Worm (Caenorhabditis elegans): Measurements from ENCODE around the gene C24H10.4.

C24H10.4 gene

DNA sequence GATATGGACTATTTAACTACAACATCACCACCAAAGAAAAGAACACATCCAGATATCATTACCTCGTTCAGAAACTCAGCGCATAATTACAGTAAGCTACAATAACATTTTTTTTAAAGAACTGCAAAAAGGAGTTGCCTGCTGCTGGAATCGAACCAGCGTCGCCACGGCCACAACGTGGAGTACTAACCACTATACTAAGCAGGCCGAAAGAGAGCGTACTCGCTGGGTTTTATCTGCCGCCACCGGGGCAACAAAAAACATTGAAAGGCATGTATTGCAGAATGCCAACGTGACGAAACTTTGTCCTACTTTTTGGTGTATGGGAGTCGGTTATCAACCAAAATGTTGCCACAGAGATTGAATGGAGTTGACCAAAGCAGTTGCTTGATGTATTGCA is 36.4 kb downstream of the C24H10.4 start (continued):
- TF ChIP-seq ZK185.1 (tag; optimal IDR thresholded peaks at IDR 0.05; ENCODE audit: poor library complexity, severe bottlenecking) (peak; percentile 42), Y53G8AR.9 (GFP tag; conservative IDR thresholded peaks at IDR 0.05) (no peak; the same call in 1 of the 2 replicates), unc-130 (GFP tag; optimal IDR thresholded peaks at IDR 0.05) (no peak), F57C9.4 (tag; optimal IDR thresholded peaks at IDR 0.05) (no peak), dpff-1 (tag; optimal IDR thresholded peaks at IDR 0.05) (no peak), gei-17 (GFP tag; optimal IDR thresholded peaks at IDR 0.05) (peak; percentile 30), attf-3 (GFP tag; conservative IDR thresholded peaks at IDR 0.05) (0 out of 2 replicates have a peak, but pooled peaks have one; percentile 25), mcd-1 (GFP tag; IDR thresholded peaks at IDR 0.05) (no peak), rec-8 (tag; optimal IDR thresholded peaks at IDR 0.05) (peak; percentile 41 to 67), ccch-3 (GFP tag; optimal IDR thresholded peaks at IDR 0.05) (no peak), sptf-2 (GFP tag; optimal IDR thresholded peaks at IDR 0.05) (no peak), cebp-2 (GFP tag; IDR thresholded peaks at IDR 0.05) (0 out of 2 replicates have a peak, but pooled peaks have one; percentile 18), efl-1 (GFP tag; optimal IDR thresholded peaks at IDR 0.05) (no peak), snpc-3.4 (tag; optimal IDR thresholded peaks at IDR 0.05) (peak; percentile 14), Y53F4B.3 (GFP tag; IDR thresholded peaks at IDR 0.05) (0 out of 2 replicates have a peak, but pooled peaks have one; percentile 39), zim-3 (tag; optimal IDR thresholded peaks at IDR 0.05) (peak; percentile 57), tbp1 (GFP tag; optimal IDR thresholded peaks at IDR 0.05) (peak; percentile 94), somi-1 (GFP tag; optimal IDR thresholded peaks at IDR 0.05) (peak; percentile 7), snpc-4 (GFP tag; optimal IDR thresholded peaks at IDR 0.05) (peak; percentile 76), snpc-4 (tag; optimal IDR thresholded peaks at IDR 0.05) (peak in 1 of 4 experiments; percentile 71), aptf-2 (GFP tag; conservative IDR thresholded peaks at IDR 0.05) (peak; percentile 54; the same call in 1 of the 2 replicates), T26A5.8 (tag; optimal IDR thresholded peaks at IDR 0.05) (peak; percentile 14), ekl-4 (GFP tag; IDR thresholded peaks at IDR 0.05) (peak; percentile 47; the same call in 1 of the 2 replicates), attf-5 (GFP tag; optimal IDR thresholded peaks at IDR 0.05) (peak; percentile 56), atf-7 (tag; optimal IDR thresholded peaks at IDR 0.05) (peak; percentile 46), bed-1 (GFP tag; IDR thresholded peaks at IDR 0.05) (no peak), madf-8 (GFP tag; conservative IDR thresholded peaks at IDR 0.05) (no peak), Y79H2A.3 (GFP tag; conservative IDR thresholded peaks at IDR 0.05) (no peak), ceh-79 (tag; optimal IDR thresholded peaks at IDR 0.05) (no peak), F39B2.1 (GFP tag; IDR thresholded peaks at IDR 0.05) (no peak), rpc-1 (optimal IDR thresholded peaks at IDR 0.05) (peak; percentile 81), rpc-1 (tag; optimal IDR thresholded peaks at IDR 0.05) (peak; percentile 87), ets-4 (GFP tag; optimal IDR thresholded peaks at IDR 0.05) (no peak), mxl-1 (tag; optimal IDR thresholded peaks at IDR 0.05) (peak; percentile 18), unc-62 (GFP tag; optimal IDR thresholded peaks at IDR 0.05) (no peak), athp-1 (tag; optimal IDR thresholded peaks at IDR 0.05) (no peak), snpc-1.3 (tag; optimal IDR thresholded peaks at IDR 0.05; ENCODE audit: insufficient read depth) (peak; percentile 70), nfya-1 (tag; optimal IDR thresholded peaks at IDR 0.05; ENCODE audit: borderline replicate concordance, insufficient read depth) (no peak), nhr-120 (GFP tag; IDR thresholded peaks at IDR 0.05) (no peak), madf-6 (GFP tag; IDR thresholded peaks at IDR 0.05) (peak; percentile 46; the same call in 1 of the 2 replicates), Y56A3A.18 (GFP tag; IDR thresholded peaks at IDR 0.05) (peak; percentile 20; the same call in 1 of the 2 replicates), nhr-27 (tag; optimal IDR thresholded peaks at IDR 0.05) (no peak), hmg-20 (GFP tag; IDR thresholded peaks at IDR 0.05) (peak; percentile 77), nhr-179 (tag; optimal IDR thresholded peaks at IDR 0.05) (no peak), Y95B8A.8 (GFP tag; IDR thresholded peaks at IDR 0.05) (0 out of 2 replicates have a peak, but pooled peaks have one; percentile 13), let-526 (GFP tag; IDR thresholded peaks at IDR 0.05) (no peak), B0261.1 (tag; optimal IDR thresholded peaks at IDR 0.05) (peak; percentile 96), tlf-1 (GFP tag; optimal IDR thresholded peaks at IDR 0.05) (no peak), D2030.7 (GFP tag; IDR thresholded peaks at IDR 0.05) (peak; percentile 84)

All from whole organism, young adult.